Fruit fly (Drosophila melanogaster) whole organism, embryonic: ENCODE results near the gene aop.

ENCODE experiments used
- Bgb ChIP-seq: fragments of 200-800 bp; sonication (Bioruptor generic); IDR thresholded peaks from 2 replicates; pipeline ENCODE4 v1.3.6; 2022; ENCODE audit warnings: missing biosample characterization, missing genetic modification characterization; ENCODE audit not compliant: partially characterized antibody
- C15 ChIP-seq: fragments of 200-800 bp; sonication (Bioruptor generic); IDR thresholded peaks from 3 replicates; pipeline ENCODE4 v1.3.6; 2022; ENCODE audit warnings: missing biosample characterization, missing genetic modification characterization
- CG10462 ChIP-seq: fragments of 200-800 bp; sonication (Bioruptor generic); optimal IDR thresholded peaks from 2 replicates; lab custom pipeline; 2016; ENCODE audit warnings: missing biosample characterization, missing genetic modification characterization
- CG10543 ChIP-seq: fragments of 200-800 bp; sonication (Bioruptor generic); optimal IDR thresholded peaks from 3 replicates; lab custom pipeline; 2017; ENCODE audit warnings: missing biosample characterization, mild to moderate bottlenecking, missing genetic modification characterization, moderate library complexity
- CG10565 ChIP-seq: fragments of 200-800 bp; sonication (Bioruptor generic); optimal IDR thresholded peaks from 3 replicates; lab custom pipeline; 2016; ENCODE audit warnings: missing biosample characterization, mild to moderate bottlenecking, missing genetic modification characterization
- CG14860 ChIP-seq: fragments of 200-800 bp; sonication (Bioruptor generic); IDR thresholded peaks from 3 replicates; pipeline ENCODE4 v1.3.6; 2022; ENCODE audit warnings: missing biosample characterization, missing genetic modification characterization; ENCODE audit not compliant: partially characterized antibody
- CG16779 ChIP-seq: fragments of 200-800 bp; sonication (Bioruptor generic); IDR thresholded peaks from 2 replicates; pipeline ENCODE4 v1.3.6; 2022; ENCODE audit warnings: missing biosample characterization, missing genetic modification characterization
- CG16813 ChIP-seq: fragments of 200-800 bp; sonication (Bioruptor generic); IDR thresholded peaks from 3 replicates; pipeline ENCODE4 v1.3.6; 2022; ENCODE audit warnings: missing biosample characterization, missing genetic modification characterization; ENCODE audit not compliant: partially characterized antibody
- CG17361 ChIP-seq: fragments of 200-800 bp; sonication (Bioruptor generic); IDR thresholded peaks from 3 replicates; pipeline ENCODE4 v1.3.6; 2022; ENCODE audit warnings: missing biosample characterization, missing genetic modification characterization
- CG30020 ChIP-seq: fragments of 200-800 bp; optimal IDR thresholded peaks from 2 replicates; lab custom pipeline; 2019; ENCODE audit warnings: missing biosample characterization, mild to moderate bottlenecking, missing genetic modification characterization, moderate library complexity
- CG30403 ChIP-seq: fragments of 200-800 bp; sonication (Bioruptor generic); optimal IDR thresholded peaks from 3 replicates; lab custom pipeline; 2016; ENCODE audit warnings: missing biosample characterization, missing genetic modification characterization
- CG3163 ChIP-seq: fragments of 200-800 bp; sonication (Bioruptor generic); optimal IDR thresholded peaks from 3 replicates; lab custom pipeline; 2016; ENCODE audit warnings: missing biosample characterization, missing genetic modification characterization
- CG33557 ChIP-seq: fragments of 200-800 bp; sonication (Bioruptor generic); optimal IDR thresholded peaks from 2 replicates; lab custom pipeline; 2019; ENCODE audit warnings: missing biosample characterization, mild to moderate bottlenecking, missing genetic modification characterization, moderate library complexity
- CG34422 ChIP-seq: fragments of 200-800 bp; sonication (Bioruptor generic); IDR thresholded peaks from 3 replicates; pipeline ENCODE4 v1.3.6; 2022; ENCODE audit warnings: missing biosample characterization, missing genetic modification characterization
- CG4424 ChIP-seq: fragments of 200-800 bp; sonication (Bioruptor generic); optimal IDR thresholded peaks from 3 replicates; lab custom pipeline; 2016; ENCODE audit warnings: missing biosample characterization, missing genetic modification characterization
- CG6689 ChIP-seq: fragments of 200-800 bp; sonication (Bioruptor generic); IDR thresholded peaks from 2 replicates; pipeline ENCODE4 v1.3.6; 2022; ENCODE audit warnings: missing biosample characterization, missing genetic modification characterization
- CG7372 ChIP-seq: fragments of 200-800 bp; sonication (Bioruptor generic); IDR thresholded peaks from 2 replicates; pipeline ENCODE4 v1.3.6; 2022; ENCODE audit warnings: missing biosample characterization, missing genetic modification characterization
- CG7987 ChIP-seq: fragments of 200-800 bp; sonication (Bioruptor generic); optimal IDR thresholded peaks from 2 replicates; lab custom pipeline; 2018; ENCODE audit warnings: missing biosample characterization, mild to moderate bottlenecking, missing genetic modification characterization, moderate library complexity
- CG8388 ChIP-seq: fragments of 200-800 bp; sonication (Bioruptor generic); optimal IDR thresholded peaks from 2 replicates; lab custom pipeline; 2019; ENCODE audit warnings: missing biosample characterization, mild to moderate bottlenecking, missing genetic modification characterization, moderate library complexity
- CG8924 ChIP-seq: fragments of 200-800 bp; optimal IDR thresholded peaks from 3 replicates; lab custom pipeline; 2019; ENCODE audit warnings: missing biosample characterization, mild to moderate bottlenecking, missing genetic modification characterization, moderate library complexity
- CG9215 ChIP-seq: fragments of 200-800 bp; sonication (Bioruptor generic); IDR thresholded peaks from 2 replicates; pipeline ENCODE4 v1.3.6; 2022; ENCODE audit warnings: missing biosample characterization, missing genetic modification characterization
- CG9876 ChIP-seq: fragments of 200-800 bp; sonication (Bioruptor generic); optimal IDR thresholded peaks from 2 replicates; lab custom pipeline; 2016; ENCODE audit warnings: missing biosample characterization, missing genetic modification characterization
- Dad ChIP-seq: fragments of 200-800 bp; sonication (Bioruptor generic); optimal IDR thresholded peaks from 3 replicates; lab custom pipeline; 2016; ENCODE audit warnings: missing biosample characterization, missing genetic modification characterization
- Deaf1 ChIP-seq: fragments of 200-800 bp; optimal IDR thresholded peaks from 3 replicates; lab custom pipeline; 2019; ENCODE audit warnings: missing biosample characterization, mild to moderate bottlenecking, missing genetic modification characterization, moderate library complexity
- Dek ChIP-seq: fragments of 200-800 bp; sonication (Bioruptor generic); optimal IDR thresholded peaks from 3 replicates; lab custom pipeline; 2019; ENCODE audit warnings: missing biosample characterization, mild to moderate bottlenecking, missing genetic modification characterization, moderate library complexity
- Dp ChIP-seq: fragments of 200-800 bp; sonication (Bioruptor generic); optimal IDR thresholded peaks from 2 replicates; lab custom pipeline; 2018; ENCODE audit warnings: missing biosample characterization, mild to moderate bottlenecking, missing genetic modification characterization, moderate library complexity
- Elba2 ChIP-seq: fragments of 200-800 bp; sonication (Bioruptor generic); optimal IDR thresholded peaks from 3 replicates; lab custom pipeline; 2016; ENCODE audit warnings: missing biosample characterization, missing genetic modification characterization
- Fer3 ChIP-seq: fragments of 200-800 bp; sonication (Bioruptor generic); optimal IDR thresholded peaks from 2 replicates; lab custom pipeline; 2018; ENCODE audit warnings: missing biosample characterization, mild to moderate bottlenecking, missing genetic modification characterization, moderate library complexity
- Hand ChIP-seq: fragments of 200-800 bp; sonication (Bioruptor generic); optimal IDR thresholded peaks from 2 replicates; lab custom pipeline; 2017; ENCODE audit warnings: mild to moderate bottlenecking, missing biosample characterization, missing genetic modification reagents, missing genetic modification characterization
- MESR4 ChIP-seq: fragments of 200-800 bp; sonication (Bioruptor generic); optimal IDR thresholded peaks from 2 replicates; lab custom pipeline; 2018; ENCODE audit warnings: missing biosample characterization, mild to moderate bottlenecking, missing genetic modification characterization, moderate library complexity
- Optix ChIP-seq: fragments of 200-800 bp; sonication (Bioruptor generic); IDR thresholded peaks from 3 replicates; pipeline ENCODE4 v1.3.6; 2022; ENCODE audit warnings: missing biosample characterization, missing genetic modification characterization
- Sox100B ChIP-seq: fragments of 200-800 bp; sonication (Bioruptor generic); optimal IDR thresholded peaks from 3 replicates; lab custom pipeline; 2018; ENCODE audit warnings: missing biosample characterization, mild to moderate bottlenecking, missing genetic modification characterization
- Xbp1 ChIP-seq: fragments of 200-800 bp; sonication (Bioruptor generic); optimal IDR thresholded peaks from 3 replicates; lab custom pipeline; 2016; ENCODE audit warnings: missing biosample characterization, mild to moderate bottlenecking, missing genetic modification characterization
- amos ChIP-seq: fragments of 200-800 bp; sonication (Bioruptor generic); IDR thresholded peaks from 2 replicates; pipeline ENCODE4 v1.3.6; 2022; ENCODE audit warnings: missing biosample characterization, missing genetic modification characterization; ENCODE audit not compliant: partially characterized antibody
- aop ChIP-seq: fragments of 200-800 bp; sonication (Bioruptor generic); IDR thresholded peaks from 2 replicates; pipeline ENCODE4 v1.3.6; 2022; ENCODE audit warnings: missing biosample characterization, missing genetic modification characterization
- ci ChIP-seq: fragments of 200-800 bp; sonication (Bioruptor generic); IDR thresholded peaks from 3 replicates; pipeline ENCODE4 v1.3.6; 2022; ENCODE audit warnings: missing biosample characterization, missing genetic modification characterization
- crp ChIP-seq, 2 experiments: fragments of 200-800 bp; sonication (Bioruptor generic); optimal IDR thresholded peaks; 2 replicates in 1 of 2; 3 replicates in 1 of 2; lab custom pipeline; 2017; ENCODE audit warnings: missing biosample characterization in 2 of 2, missing genetic modification characterization in 2 of 2, mild to moderate bottlenecking in 1 of 2, moderate library complexity in 1 of 2
- dan ChIP-seq: fragments of 200-800 bp; sonication (Bioruptor generic); IDR thresholded peaks from 2 replicates; pipeline ENCODE4 v1.3.6; 2022; ENCODE audit warnings: missing biosample characterization, missing genetic modification characterization
- dysf ChIP-seq: fragments of 200-800 bp; sonication (Bioruptor generic); IDR thresholded peaks from 3 replicates; pipeline ENCODE4 v1.3.6; 2022; ENCODE audit warnings: missing biosample characterization, missing genetic modification characterization
- gsb-n ChIP-seq: fragments of 200-800 bp; sonication (Bioruptor generic); optimal IDR thresholded peaks from 3 replicates; lab custom pipeline; 2018; ENCODE audit warnings: missing biosample characterization, mild to moderate bottlenecking, missing genetic modification characterization
- hb ChIP-seq: fragments of 200-800 bp; sonication (Bioruptor generic); IDR thresholded peaks from 3 replicates; pipeline ENCODE4 v1.3.6; 2022; ENCODE audit warnings: missing biosample characterization, missing genetic modification characterization; ENCODE audit not compliant: partially characterized antibody
- lmd ChIP-seq: fragments of 200-800 bp; sonication (Bioruptor generic); IDR thresholded peaks from 2 replicates; pipeline ENCODE4 v1.3.6; 2022; ENCODE audit warnings: missing biosample characterization, missing genetic modification characterization
- otp ChIP-seq: fragments of 200-800 bp; sonication (Bioruptor generic); IDR thresholded peaks from 3 replicates; pipeline ENCODE4, ENCODE4 v1.3.6; 2022; ENCODE audit warnings: missing biosample characterization, missing genetic modification characterization
- pnt ChIP-seq: fragments of 200-800 bp; sonication (Bioruptor generic); optimal IDR thresholded peaks from 3 replicates; lab custom pipeline; 2016; ENCODE audit warnings: missing biosample characterization, missing genetic modification characterization
- rib ChIP-seq: fragments of 200-800 bp; sonication (Bioruptor generic); IDR thresholded peaks from 2 replicates; pipeline ENCODE4 v1.3.6; 2022; ENCODE audit warnings: missing biosample characterization, missing genetic modification characterization
- slp2 ChIP-seq: fragments of 200-800 bp; sonication (Bioruptor generic); optimal IDR thresholded peaks from 2 replicates; lab custom pipeline; 2016; ENCODE audit warnings: missing biosample characterization, missing genetic modification characterization
- trh ChIP-seq: fragments of 200-800 bp; sonication (Bioruptor generic); optimal IDR thresholded peaks from 2 replicates; lab custom pipeline; 2016; ENCODE audit warnings: missing biosample characterization, missing genetic modification characterization
- vnd ChIP-seq: fragments of 200-800 bp; sonication (Bioruptor generic); IDR thresholded peaks from 3 replicates; pipeline ENCODE4 v1.3.6; 2022; ENCODE audit warnings: missing biosample characterization, missing genetic modification characterization; ENCODE audit not compliant: partially characterized antibody
- zfh2 ChIP-seq: fragments of 200-800 bp; sonication (Bioruptor generic); optimal IDR thresholded peaks from 2 replicates; lab custom pipeline; 2016; ENCODE audit warnings: missing biosample characterization, missing genetic modification characterization

aop gene

DNA sequence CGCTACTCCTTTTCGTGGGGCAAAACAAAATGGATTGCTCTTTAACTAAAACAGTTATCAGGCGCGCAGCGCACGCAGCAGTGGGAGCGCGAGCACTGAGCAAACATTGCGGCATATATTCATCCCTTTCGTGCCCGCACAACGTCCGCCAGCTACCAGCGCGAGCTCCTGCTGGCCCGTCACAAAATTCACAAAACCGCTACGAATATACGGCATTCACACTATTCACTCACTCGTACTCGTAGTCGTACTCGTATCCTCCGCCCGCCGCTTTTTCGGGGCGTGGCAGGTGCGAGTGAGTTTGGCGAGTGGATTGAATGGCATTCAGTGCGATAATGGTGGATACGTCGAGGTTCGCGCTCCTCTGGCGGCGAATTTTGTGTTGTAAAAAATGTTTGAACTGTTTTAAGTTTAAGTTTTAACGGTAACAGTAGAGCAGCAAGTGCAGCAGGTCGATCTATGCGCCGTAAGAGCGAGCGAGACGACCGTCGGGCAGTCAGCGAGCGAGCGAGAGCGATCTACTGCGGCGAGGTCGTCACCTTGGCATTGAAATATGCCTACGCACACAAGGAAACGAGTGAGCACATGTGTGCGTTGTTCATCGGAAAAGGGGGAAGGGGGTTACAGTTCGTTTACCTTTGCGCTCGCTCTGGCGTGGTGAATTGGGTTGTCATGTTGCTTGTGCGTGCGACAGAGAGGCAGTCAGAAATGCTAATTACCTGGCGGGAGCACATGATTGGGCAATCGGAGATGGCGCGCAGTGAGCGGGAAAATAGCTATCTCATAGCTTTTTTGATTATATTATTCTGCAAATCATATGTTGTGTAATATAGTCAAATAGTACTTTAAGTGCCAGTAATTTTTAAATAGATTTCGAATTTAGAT lies 18.3 kb upstream of the aop start (continued):
- no peak for TF ChIP-seq CG10462 (GFP tag; lab: Kevin White, UChicago)
- no peak for TF ChIP-seq trh
- no peak for TF ChIP-seq CG6689
- no peak for TF ChIP-seq CG30020 (tag; lab: Kevin White, UChicago)
- no peak for TF ChIP-seq Bgb (GFP tag; lab: Robert Waterston, UW)
- TF ChIP-seq C15, result no peak
- TF ChIP-seq CG17361 (GFP tag; lab: Robert Waterston, UW), result no peak
- TF ChIP-seq Dp (GFP tag; lab: Kevin White, UChicago), result peak; percentile 31
- no peak for TF ChIP-seq CG10565 (GFP tag; lab: Kevin White, UChicago)
- TF ChIP-seq CG8924 (tag; lab: Kevin White, UChicago), result peak; percentile 35
- TF ChIP-seq CG16813, result no peak
- no peak for TF ChIP-seq pnt (GFP tag; lab: Kevin White, UChicago)
- TF ChIP-seq CG9215 (GFP tag; lab: Robert Waterston, UW), result no peak
- TF ChIP-seq Deaf1 (tag; lab: Kevin White, UChicago), result peak; percentile 92
- no peak for TF ChIP-seq CG8388 (GFP tag; lab: Kevin White, UChicago)
- TF ChIP-seq ci (GFP tag; lab: Robert Waterston, UW), result no peak
- TF ChIP-seq otp (GFP tag; lab: Robert Waterston, UW), result no peak
- TF ChIP-seq CG34422 (GFP tag; lab: Robert Waterston, UW), result no peak
- TF ChIP-seq crp (GFP tag; optimal IDR thresholded peaks at IDR 0.05; lab: Kevin White, UChicago), result peak in 1 of 2 experiments; percentile 54
- no peak for TF ChIP-seq CG16779 (GFP tag; lab: Robert Waterston, UW)
- TF ChIP-seq CG14860 (GFP tag; lab: Robert Waterston, UW), result no peak
- TF ChIP-seq CG30403 (GFP tag; lab: Kevin White, UChicago), result peak; percentile 74
- TF ChIP-seq Sox100B, result peak; percentile 38
- no peak for TF ChIP-seq Elba2 (GFP tag; lab: Kevin White, UChicago)
- TF ChIP-seq CG7372 (GFP tag; lab: Robert Waterston, UW), result no peak
- no peak for TF ChIP-seq rib
- TF ChIP-seq slp2 (GFP tag; lab: Kevin White, UChicago), result no peak
- peak; percentile 65 for TF ChIP-seq CG4424 (GFP tag; lab: Kevin White, UChicago)
- TF ChIP-seq MESR4 (GFP tag; lab: Kevin White, UChicago), result no peak
- no peak for TF ChIP-seq Optix (GFP tag; lab: Robert Waterston, UW)
- no peak for TF ChIP-seq dan
- no peak for TF ChIP-seq dysf (GFP tag; lab: Robert Waterston, UW)
- TF ChIP-seq vnd, result no peak
- TF ChIP-seq CG7987 (GFP tag; lab: Kevin White, UChicago), result peak; percentile 86
- TF ChIP-seq Dad (GFP tag; lab: Kevin White, UChicago), result peak; percentile 9
- TF ChIP-seq amos, result no peak
- peak; percentile 18 for TF ChIP-seq zfh2 (GFP tag; lab: Kevin White, UChicago)
- peak; percentile 61 for TF ChIP-seq Hand
- TF ChIP-seq CG3163 (GFP tag; lab: Kevin White, UChicago), result peak; percentile 9
- peak; percentile 96 for TF ChIP-seq CG10543 (GFP tag; lab: Kevin White, UChicago)
- TF ChIP-seq lmd (GFP tag; lab: Robert Waterston, UW), result no peak
- TF ChIP-seq Dek (tag; lab: Kevin White, UChicago), result peak; percentile 56
- TF ChIP-seq aop (GFP tag; lab: Robert Waterston, UW), result no peak
- no peak for TF ChIP-seq CG9876 (GFP tag; lab: Kevin White, UChicago)
- no peak for TF ChIP-seq CG33557 (GFP tag; lab: Kevin White, UChicago)
- TF ChIP-seq hb (GFP tag; lab: Robert Waterston, UW), result no peak
- peak; percentile 52 for TF ChIP-seq Fer3 (tag; lab: Kevin White, UChicago)
- peak; percentile 59 for TF ChIP-seq Xbp1 (GFP tag; lab: Kevin White, UChicago)
- peak; percentile 98 for TF ChIP-seq gsb-n (tag; lab: Kevin White, UChicago)
